Fruit fly (Drosophila melanogaster): Measurements from ENCODE around the gene CG13127.

- TF ChIP-seq usp (GFP tag; optimal IDR thresholded peaks at IDR 0.05) = no peak
- no peak for TF ChIP-seq EcR (GFP tag; optimal IDR thresholded peaks at IDR 0.05)
- no peak for TF ChIP-seq CG8478 (optimal IDR thresholded peaks at IDR 0.05)
Observed at dm6 chr2L:10003593-10003992, 22.9 kb upstream of the CG13127 start, which contains the start of gene Ndf.
